Fruit fly (Drosophila melanogaster) whole organism, prepupa: Measurements from ENCODE around the gene smg.

Source experiments
- Blimp-1 ChIP-seq: fragments of 200-800 bp; sonication (Bioruptor generic); optimal IDR thresholded peaks from 3 replicates; lab custom pipeline; 2017; ENCODE audit warnings: missing biosample characterization, missing genetic modification characterization, mild to moderate bottlenecking, moderate library complexity, missing genetic modification reagents
- CG10669 ChIP-seq: fragments of 200-800 bp; sonication (Bioruptor generic); optimal IDR thresholded peaks from 3 replicates; lab custom pipeline; 2018; ENCODE audit warnings: missing biosample characterization, mild to moderate bottlenecking, missing genetic modification characterization, moderate library complexity
- CG11294 ChIP-seq: fragments of 200-800 bp; sonication (Bioruptor generic); IDR thresholded peaks from 2 replicates; pipeline ENCODE4 v1.3.6; 2022; ENCODE audit warnings: missing biosample characterization, missing genetic modification characterization
- CG11762 ChIP-seq: fragments of 200-800 bp; sonication (Bioruptor generic); optimal IDR thresholded peaks from 3 replicates; lab custom pipeline; 2016; ENCODE audit warnings: missing biosample characterization, missing genetic modification characterization; ENCODE audit not compliant: insufficient read depth
- CG11902 ChIP-seq: fragments of 200-800 bp; sonication (Bioruptor generic); optimal IDR thresholded peaks from 3 replicates; lab custom pipeline; 2016; ENCODE audit warnings: missing biosample characterization, missing genetic modification characterization
- CG1621 ChIP-seq: fragments of 200-800 bp; sonication (Bioruptor generic); optimal IDR thresholded peaks from 3 replicates; lab custom pipeline; 2018; ENCODE audit warnings: missing biosample characterization, mild to moderate bottlenecking, missing genetic modification characterization
- CG16779 ChIP-seq: fragments of 200-800 bp; sonication (Bioruptor generic); optimal IDR thresholded peaks from 3 replicates; lab custom pipeline; 2017; ENCODE audit warnings: missing biosample characterization, mild to moderate bottlenecking, missing genetic modification characterization
- CG3032 ChIP-seq: fragments of 200-800 bp; optimal IDR thresholded peaks from 2 replicates; lab custom pipeline; 2019; ENCODE audit warnings: missing biosample characterization, mild to moderate bottlenecking, missing genetic modification characterization, moderate library complexity
- CG31627 ChIP-seq: fragments of 200-800 bp; sonication (Bioruptor generic); optimal IDR thresholded peaks from 3 replicates; lab custom pipeline; 2016; ENCODE audit warnings: missing biosample characterization, missing genetic modification characterization
- CG3919 ChIP-seq: fragments of 200-800 bp; sonication (Bioruptor generic); optimal IDR thresholded peaks from 3 replicates; lab custom pipeline; 2016; ENCODE audit warnings: missing biosample characterization, missing genetic modification characterization
- CG4318 ChIP-seq: fragments of 200-800 bp; sonication (Bioruptor generic); optimal IDR thresholded peaks from 3 replicates; lab custom pipeline; 2017; ENCODE audit warnings: missing biosample characterization, mild to moderate bottlenecking, missing genetic modification characterization
- CG6163 ChIP-seq: fragments of 200-800 bp; sonication (Bioruptor generic); IDR thresholded peaks from 3 replicates; pipeline ENCODE4 v1.3.6; 2022; ENCODE audit warnings: missing biosample characterization, missing genetic modification characterization
- CG6276 ChIP-seq: fragments of 200-800 bp; sonication (Bioruptor generic); optimal IDR thresholded peaks from 2 replicates; lab custom pipeline; 2017; ENCODE audit warnings: missing biosample characterization, mild to moderate bottlenecking, missing genetic modification characterization
- CG6808 ChIP-seq: fragments of 200-800 bp; sonication (Bioruptor generic); optimal IDR thresholded peaks from 3 replicates; lab custom pipeline; 2017; ENCODE audit warnings: missing biosample characterization, missing genetic modification characterization, mild to moderate bottlenecking, moderate library complexity, missing genetic modification reagents
- CG7368 ChIP-seq: fragments of 200-800 bp; sonication (Bioruptor generic); optimal IDR thresholded peaks from 3 replicates; lab custom pipeline; 2016; ENCODE audit warnings: missing biosample characterization, missing genetic modification characterization
- CG8319 ChIP-seq: fragments of 200-800 bp; sonication (Bioruptor generic); optimal IDR thresholded peaks from 3 replicates; lab custom pipeline; 2016; ENCODE audit warnings: missing biosample characterization, missing genetic modification characterization
- CG8632 ChIP-seq: fragments of 200-800 bp; sonication (Bioruptor generic); optimal IDR thresholded peaks from 3 replicates; lab custom pipeline; 2016; ENCODE audit warnings: missing biosample characterization, missing genetic modification characterization
- CG9139 ChIP-seq: fragments of 200-800 bp; sonication (Bioruptor generic); optimal IDR thresholded peaks from 3 replicates; lab custom pipeline; 2017; ENCODE audit warnings: missing biosample characterization, mild to moderate bottlenecking, missing genetic modification characterization
- Eip75B ChIP-seq: fragments of 200-800 bp; sonication (Bioruptor generic); optimal IDR thresholded peaks from 3 replicates; lab custom pipeline; 2016; ENCODE audit warnings: missing biosample characterization, missing genetic modification characterization
- Eip78C ChIP-seq: fragments of 200-800 bp; sonication (Bioruptor generic); peaks from one replicate; lab custom pipeline; 2016; ENCODE audit warnings: missing biosample characterization, missing genetic modification characterization
- Eip93F ChIP-seq: fragments of 200-800 bp; sonication (Bioruptor generic); optimal IDR thresholded peaks from 2 replicates; lab custom pipeline; 2016; ENCODE audit warnings: missing biosample characterization, mild to moderate bottlenecking, missing genetic modification characterization
- Ets21C ChIP-seq: fragments of 200-800 bp; sonication (Bioruptor generic); optimal IDR thresholded peaks from 3 replicates; lab custom pipeline; 2016; ENCODE audit warnings: missing biosample characterization, missing genetic modification characterization
- Ets96B ChIP-seq: fragments of 200-800 bp; optimal IDR thresholded peaks from 2 replicates; lab custom pipeline; 2019; ENCODE audit warnings: missing biosample characterization, mild to moderate bottlenecking, missing genetic modification characterization, moderate library complexity
- Gug ChIP-seq: fragments of 200-800 bp; sonication (Bioruptor generic); IDR thresholded peaks from 2 replicates; pipeline ENCODE4 v1.3.6; 2022; ENCODE audit warnings: missing biosample characterization, missing genetic modification characterization
- Hr39 ChIP-seq: fragments of 200-800 bp; sonication (Bioruptor generic); optimal IDR thresholded peaks from 2 replicates; lab custom pipeline; 2016; ENCODE audit warnings: missing biosample characterization, missing genetic modification characterization
- Met ChIP-seq: fragments of 200-800 bp; sonication (Bioruptor generic); optimal IDR thresholded peaks from 3 replicates; lab custom pipeline; 2016; ENCODE audit warnings: missing biosample characterization, missing genetic modification characterization
- Smox ChIP-seq: fragments of 200-800 bp; sonication (Bioruptor generic); optimal IDR thresholded peaks from 3 replicates; lab custom pipeline; 2016; ENCODE audit warnings: missing biosample characterization, missing genetic modification characterization
- Sox102F ChIP-seq: fragments of 200-800 bp; sonication (Bioruptor generic); optimal IDR thresholded peaks from 2 replicates; lab custom pipeline; 2016; ENCODE audit warnings: missing biosample characterization, mild to moderate bottlenecking, missing genetic modification characterization
- Sox14 ChIP-seq: fragments of 200-800 bp; sonication (Bioruptor generic); optimal IDR thresholded peaks from 3 replicates; lab custom pipeline; 2016; ENCODE audit warnings: missing biosample characterization, missing genetic modification characterization
- Sox15 ChIP-seq: fragments of 200-800 bp; sonication (Bioruptor generic); optimal IDR thresholded peaks from 3 replicates; lab custom pipeline; 2016; ENCODE audit warnings: missing biosample characterization, missing genetic modification characterization
- achi ChIP-seq: fragments of 200-800 bp; sonication (Bioruptor generic); optimal IDR thresholded peaks from 3 replicates; lab custom pipeline; 2016; ENCODE audit warnings: missing biosample characterization, missing genetic modification characterization
- acj6 ChIP-seq: fragments of 200-800 bp; sonication (Bioruptor generic); optimal IDR thresholded peaks from 3 replicates; lab custom pipeline; 2016; ENCODE audit warnings: missing biosample characterization, missing genetic modification characterization
- cyc ChIP-seq: fragments of 200-800 bp; sonication (Bioruptor generic); optimal IDR thresholded peaks from 3 replicates; lab custom pipeline; 2016; ENCODE audit warnings: missing biosample characterization, missing genetic modification characterization
- dac ChIP-seq: fragments of 200-800 bp; sonication (Bioruptor generic); optimal IDR thresholded peaks from 2 replicates; lab custom pipeline; 2017; ENCODE audit warnings: missing biosample characterization, mild to moderate bottlenecking, missing genetic modification characterization
- dsx ChIP-seq: fragments of 200-800 bp; optimal IDR thresholded peaks from 3 replicates; lab custom pipeline; 2019; ENCODE audit warnings: missing biosample characterization, mild to moderate bottlenecking, missing genetic modification characterization, moderate library complexity; ENCODE audit not compliant: poor library complexity, severe bottlenecking
- eg ChIP-seq: fragments of 200-800 bp; sonication (Bioruptor generic); IDR thresholded peaks from 3 replicates; pipeline ENCODE4 v1.3.6; 2022; ENCODE audit warnings: missing biosample characterization, missing genetic modification characterization
- esn ChIP-seq: fragments of 200-800 bp; sonication (Bioruptor generic); optimal IDR thresholded peaks from 2 replicates; lab custom pipeline; 2016; ENCODE audit warnings: missing biosample characterization, mild to moderate bottlenecking, missing genetic modification characterization, moderate library complexity
- fd59A ChIP-seq: fragments of 200-800 bp; sonication (Bioruptor generic); optimal IDR thresholded peaks from 2 replicates; lab custom pipeline; 2017; ENCODE audit warnings: missing biosample characterization, mild to moderate bottlenecking, missing genetic modification characterization, missing genetic modification reagents
- fkh ChIP-seq: fragments of 200-800 bp; sonication (Bioruptor generic); optimal IDR thresholded peaks from 3 replicates; lab custom pipeline; 2017; ENCODE audit warnings: missing biosample characterization, mild to moderate bottlenecking, missing genetic modification characterization, moderate library complexity
- lz ChIP-seq: fragments of 200-800 bp; sonication (Bioruptor generic); optimal IDR thresholded peaks from 3 replicates; lab custom pipeline; 2016; ENCODE audit warnings: missing biosample characterization, missing genetic modification characterization
- net ChIP-seq: fragments of 200-800 bp; sonication (Bioruptor generic); optimal IDR thresholded peaks from 3 replicates; lab custom pipeline; 2016; ENCODE audit warnings: missing biosample characterization, missing genetic modification characterization
- pdm3 ChIP-seq: fragments of 200-800 bp; sonication (Bioruptor generic); optimal IDR thresholded peaks from 3 replicates; lab custom pipeline; 2016; ENCODE audit warnings: missing biosample characterization, missing genetic modification characterization
- salr ChIP-seq, 2 experiments: fragments of 200-800 bp; sonication (Bioruptor generic); optimal IDR thresholded peaks; 3 replicates each; lab custom pipeline; 2016 to 2018; ENCODE audit warnings: missing biosample characterization in 2 of 2, missing genetic modification characterization in 2 of 2, mild to moderate bottlenecking in 1 of 2
- spab ChIP-seq: fragments of 200-800 bp; sonication (Bioruptor generic); optimal IDR thresholded peaks from 2 replicates; lab custom pipeline; 2017; ENCODE audit warnings: missing biosample characterization, mild to moderate bottlenecking, missing genetic modification characterization, missing genetic modification reagents
- ss ChIP-seq, 2 experiments: fragments of 200-800 bp; sonication (Bioruptor generic); optimal IDR thresholded peaks; 2 replicates in 1 of 2; 3 replicates in 1 of 2; lab custom pipeline; 2017 to 2018; ENCODE audit warnings: mild to moderate bottlenecking in 2 of 2, missing biosample characterization in 2 of 2, missing genetic modification characterization in 2 of 2, moderate library complexity in 1 of 2
- svp ChIP-seq: fragments of 200-800 bp; sonication (Bioruptor generic); peaks from one replicate; lab custom pipeline; 2016; ENCODE audit warnings: missing biosample characterization, missing genetic modification characterization
- topi ChIP-seq: fragments of 200-800 bp; sonication (Bioruptor generic); optimal IDR thresholded peaks from 3 replicates; lab custom pipeline; 2016; ENCODE audit warnings: missing biosample characterization, missing genetic modification characterization
- vri ChIP-seq: fragments of 200-800 bp; sonication (Bioruptor generic); optimal IDR thresholded peaks from 3 replicates; lab custom pipeline; 2016; ENCODE audit warnings: missing biosample characterization, mild to moderate bottlenecking, missing genetic modification characterization

smg gene

dm6 chr3L:8996899-8997685 lies 697 bp downstream of the smg start (continued):
- TF ChIP-seq CG11762 (no peak), Eip78C (GFP tag; lab: Kevin White, UChicago) (peak; percentile 32), Smox (no peak), ss (GFP tag; optimal IDR thresholded peaks at IDR 0.05; lab: Kevin White, UChicago) (peak in 1 of 2 experiments; percentile 21), pdm3 (GFP tag; lab: Kevin White, UChicago) (no peak), CG10669 (GFP tag; lab: Kevin White, UChicago) (no peak), lz (GFP tag; lab: Kevin White, UChicago) (no peak), eg (GFP tag; lab: Robert Waterston, UW) (0 out of 3 replicates have a peak, but pooled peaks have one; percentile 34), CG1621 (tag; lab: Kevin White, UChicago) (peak; percentile 2), Sox14 (GFP tag; lab: Kevin White, UChicago) (no peak), CG11902 (GFP tag; lab: Kevin White, UChicago) (no peak), CG6276 (no peak), CG8632 (GFP tag; lab: Kevin White, UChicago) (no peak), svp (GFP tag; lab: Kevin White, UChicago) (peak; percentile 89), Ets21C (GFP tag; lab: Kevin White, UChicago) (no peak), Sox15 (no peak), Gug (GFP tag; lab: Robert Waterston, UW) (no peak), CG4318 (no peak), CG8319 (no peak), CG9139 (GFP tag; lab: Kevin White, UChicago) (no peak), acj6 (GFP tag; lab: Kevin White, UChicago) (no peak), cyc (no peak), CG6163 (0 out of 3 replicates have a peak, but pooled peaks have one; percentile 18), CG16779 (no peak), Ets96B (tag; lab: Kevin White, UChicago) (no peak), Hr39 (no peak), Sox102F (GFP tag; lab: Kevin White, UChicago) (peak; percentile 13), dsx (GFP tag; lab: Kevin White, UChicago) (peak; percentile 26), Met (GFP tag; lab: Kevin White, UChicago) (no peak), net (GFP tag; lab: Kevin White, UChicago) (peak; percentile 18), salr (GFP tag; optimal IDR thresholded peaks at IDR 0.05; lab: Kevin White, UChicago) (no peak), CG7368 (GFP tag; lab: Kevin White, UChicago) (no peak)

DNA sequence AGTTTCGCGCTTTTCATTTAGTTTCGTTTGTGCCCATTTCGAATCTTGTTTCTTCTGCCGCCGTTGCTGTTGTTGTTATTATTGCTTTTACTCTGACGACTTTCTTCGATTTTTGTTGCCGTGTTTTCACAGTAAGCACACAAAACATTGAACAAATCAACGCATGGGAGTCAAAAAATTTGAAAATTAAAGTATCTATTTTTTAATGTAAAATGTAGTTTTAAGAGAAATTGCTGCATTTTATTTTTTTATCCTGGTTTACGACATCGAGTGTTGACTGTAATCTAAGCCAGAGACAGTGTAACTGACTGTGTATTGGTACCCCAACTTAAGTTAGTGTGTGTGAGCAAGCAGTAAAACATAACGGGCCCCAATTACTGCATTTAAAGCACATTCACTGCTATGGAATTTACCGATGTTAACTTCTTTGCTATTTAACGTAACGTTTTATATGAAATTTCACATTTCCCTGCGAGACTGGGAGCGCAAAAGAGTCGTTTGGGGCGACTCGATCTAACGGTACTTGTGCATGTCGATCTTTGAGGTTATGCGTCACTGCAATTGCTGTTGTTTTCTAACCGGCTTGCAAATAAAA lies 1.5 kb downstream of the smg start:
- peak; percentile 70 for TF ChIP-seq Eip93F (GFP tag; lab: Kevin White, UChicago)
- peak; percentile 88 for TF ChIP-seq topi
- peak; percentile 89 for TF ChIP-seq dac (GFP tag; lab: Kevin White, UChicago)
- TF ChIP-seq Blimp-1 (GFP tag; lab: Kevin White, UChicago), result peak; percentile 59
- TF ChIP-seq CG3919 (GFP tag; lab: Kevin White, UChicago), result peak; percentile 91
- peak; percentile 86 for TF ChIP-seq CG11902 (GFP tag; lab: Kevin White, UChicago)
- TF ChIP-seq Hr39, result peak; percentile 90
- TF ChIP-seq CG7368 (GFP tag; lab: Kevin White, UChicago), result peak; percentile 87
- no peak for TF ChIP-seq vri
- TF ChIP-seq CG31627 (GFP tag; lab: Kevin White, UChicago), result peak; percentile 92
- peak; percentile 92 for TF ChIP-seq esn (GFP tag; lab: Kevin White, UChicago)
- TF ChIP-seq CG10669 (GFP tag; lab: Kevin White, UChicago), result no peak
- TF ChIP-seq pdm3 (GFP tag; lab: Kevin White, UChicago), result peak; percentile 91
- peak; percentile 91 for TF ChIP-seq CG6276
- TF ChIP-seq CG3032, result peak; percentile 53
- TF ChIP-seq CG11294 (GFP tag; lab: Robert Waterston, UW), result peak; percentile 82; the same call in 1 of the 2 replicates
- no peak for TF ChIP-seq fkh (GFP tag; lab: Kevin White, UChicago)
- peak; percentile 43 for TF ChIP-seq CG1621 (tag; lab: Kevin White, UChicago)
- no peak for TF ChIP-seq CG6808 (GFP tag; lab: Kevin White, UChicago)
- TF ChIP-seq CG6163, result peak; percentile 95
- TF ChIP-seq spab, result no peak
- peak; percentile 89 for TF ChIP-seq Eip75B (GFP tag; lab: Kevin White, UChicago)
- TF ChIP-seq ss (GFP tag; optimal IDR thresholded peaks at IDR 0.05; lab: Kevin White, UChicago), result no peak
- peak; percentile 92 for TF ChIP-seq CG4318
- peak; percentile 87 for TF ChIP-seq achi (GFP tag; lab: Kevin White, UChicago)
- TF ChIP-seq fd59A (GFP tag; lab: Kevin White, UChicago), result peak; percentile 51
